Fruit fly (Drosophila melanogaster): ENCODE measurements around the gene CG14024.

DNA sequence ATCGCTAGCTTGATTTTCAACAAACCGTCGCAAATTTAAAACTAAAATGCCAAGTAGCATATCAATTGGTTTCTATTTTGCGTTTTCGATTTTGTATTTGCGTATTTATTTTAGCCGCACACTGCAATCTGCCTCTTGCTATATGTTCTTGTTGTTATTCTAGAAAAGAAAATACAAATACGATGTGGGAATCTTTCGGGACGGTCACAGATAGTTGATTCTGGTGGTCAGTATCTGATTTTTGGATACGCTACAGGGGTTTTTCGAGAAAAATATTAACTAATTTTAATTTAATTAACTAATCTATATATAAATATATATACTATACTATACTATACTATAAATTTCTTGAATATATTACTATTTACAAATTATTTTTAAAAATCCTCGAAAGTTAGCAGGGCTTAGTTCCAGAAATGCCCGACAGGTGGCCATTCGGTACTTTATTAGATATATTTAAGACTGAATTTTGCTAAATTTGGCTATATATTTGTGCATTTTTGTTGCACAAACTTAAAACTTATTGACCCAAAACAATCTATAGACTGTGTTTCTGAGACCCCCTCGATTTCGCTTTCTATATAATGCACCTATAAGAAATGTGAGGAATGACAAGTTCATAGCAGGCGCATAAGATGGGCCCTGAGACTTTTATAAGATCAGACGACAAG is 14.3 kb upstream of the CG14024 start, which contains the start of gene CG14022:
- TF ChIP-seq CG8478 (optimal IDR thresholded peaks at IDR 0.05) (no peak), CTCF (optimal IDR thresholded peaks at IDR 0.05) (peak; percentile 56 to 68)
